Fruit fly (Drosophila melanogaster) whole organism: ENCODE measurements around the gene GATAd.

ENCODE experiments used
- CG8478 ChIP-seq: fragments of >200 bp; optimal IDR thresholded peaks from 2 replicates; lab custom pipeline; 2018; ENCODE audit warnings: inconsistent platforms
- EcR ChIP-seq, 2 experiments: fragments of >200 bp; optimal IDR thresholded peaks; 2 replicates each; lab custom pipeline; 2017; ENCODE audit warnings: missing biosample characterization in 2 of 2, missing genetic modification characterization in 2 of 2, missing genetic modification reagents in 2 of 2
- usp ChIP-seq: fragments of >200 bp; optimal IDR thresholded peaks from 2 replicates; lab custom pipeline; 2017; ENCODE audit warnings: missing biosample characterization, missing genetic modification characterization, mixed read lengths

- TF ChIP-seq usp (GFP tag; lab: Kevin White, UChicago) (no peak), CG8478 (no peak), EcR (GFP tag; optimal IDR thresholded peaks at IDR 0.05; lab: Kevin White, UChicago) (no peak)
Measured at dm6 chr2L:10299810-10300147, 33.8 kb upstream of the GATAd start, which contains the start of gene CYLD.
